Fruit fly (Drosophila melanogaster) whole organism, adult: ENCODE data around the gene fwe.

Source experiments
- CG11617 ChIP-seq: fragments of 200-800 bp; sonication (Bioruptor generic); optimal IDR thresholded peaks from 2 replicates; lab custom pipeline; 2017; ENCODE audit warnings: mild to moderate bottlenecking, missing biosample characterization, missing genetic modification reagents, missing genetic modification characterization
- CG12768 ChIP-seq: fragments of 200-800 bp; sonication (Bioruptor generic); optimal IDR thresholded peaks from 2 replicates; lab custom pipeline; 2017; ENCODE audit warnings: missing biosample characterization, missing genetic modification characterization, mild to moderate bottlenecking, moderate library complexity, missing genetic modification reagents
- CG14711 ChIP-seq: fragments of 200-800 bp; sonication (Bioruptor generic); optimal IDR thresholded peaks from 2 replicates; lab custom pipeline; 2018; ENCODE audit warnings: missing biosample characterization, mild to moderate bottlenecking, missing genetic modification characterization, moderate library complexity
- CG1620 ChIP-seq: fragments of 200-800 bp; sonication (Bioruptor generic); optimal IDR thresholded peaks from 2 replicates; lab custom pipeline; 2016; ENCODE audit warnings: missing biosample characterization, missing genetic modification characterization
- CG33017 ChIP-seq: fragments of 200-800 bp; sonication (Bioruptor generic); optimal IDR thresholded peaks from 2 replicates; lab custom pipeline; 2018; ENCODE audit warnings: missing biosample characterization, mild to moderate bottlenecking, missing genetic modification characterization, moderate library complexity
- CG5204 ChIP-seq: fragments of 200-800 bp; sonication (Bioruptor generic); optimal IDR thresholded peaks from 2 replicates; lab custom pipeline; 2016; ENCODE audit warnings: missing biosample characterization, missing genetic modification characterization
- CG7101 ChIP-seq: fragments of 200-800 bp; sonication (Bioruptor generic); optimal IDR thresholded peaks from 2 replicates; lab custom pipeline; 2018; ENCODE audit warnings: missing biosample characterization, mild to moderate bottlenecking, missing genetic modification characterization, moderate library complexity
- Crg-1 ChIP-seq: fragments of 200-800 bp; sonication (Bioruptor generic); optimal IDR thresholded peaks from 2 replicates; lab custom pipeline; 2016; ENCODE audit warnings: missing biosample characterization, missing genetic modification characterization
- Hr96 ChIP-seq: fragments of 200-800 bp; sonication (Bioruptor generic); optimal IDR thresholded peaks from 2 replicates; lab custom pipeline; 2016; ENCODE audit warnings: missing biosample characterization, missing genetic modification characterization
- Mnt ChIP-seq: fragments of 200-800 bp; sonication (Bioruptor generic); optimal IDR thresholded peaks from 2 replicates; lab custom pipeline; 2016; ENCODE audit warnings: missing biosample characterization, mild to moderate bottlenecking, missing genetic modification characterization
- bab1 ChIP-seq: fragments of 200-800 bp; sonication (Bioruptor generic); optimal IDR thresholded peaks from 3 replicates; lab custom pipeline; 2019; ENCODE audit warnings: missing biosample characterization, mild to moderate bottlenecking, missing genetic modification characterization, moderate library complexity
- cic ChIP-seq: fragments of 200-800 bp; sonication (Bioruptor generic); optimal IDR thresholded peaks from 2 replicates; lab custom pipeline; 2017; ENCODE audit warnings: missing biosample characterization, mild to moderate bottlenecking, missing genetic modification characterization, moderate library complexity
- cnc ChIP-seq, 2 experiments: fragments of >200 bp; optimal IDR thresholded peaks; 2 replicates each; lab custom pipeline; 2017
- ovo ChIP-seq: fragments of 200-800 bp; sonication (Bioruptor generic); optimal IDR thresholded peaks from 2 replicates; lab custom pipeline; 2016; ENCODE audit warnings: missing biosample characterization, missing genetic modification characterization
- pad ChIP-seq: fragments of 200-800 bp; sonication (Bioruptor generic); optimal IDR thresholded peaks from 3 replicates; lab custom pipeline; 2017; ENCODE audit warnings: missing biosample characterization, missing genetic modification characterization, mild to moderate bottlenecking, moderate library complexity, missing genetic modification reagents
- tj ChIP-seq: fragments of 200-800 bp; sonication (Bioruptor generic); optimal IDR thresholded peaks from 3 replicates; lab custom pipeline; 2017; ENCODE audit warnings: missing biosample characterization, mild to moderate bottlenecking, missing genetic modification characterization, moderate library complexity
- toe ChIP-seq: fragments of 200-800 bp; sonication (Bioruptor generic); optimal IDR thresholded peaks from 2 replicates; lab custom pipeline; 2016; ENCODE audit warnings: missing biosample characterization, missing genetic modification characterization

Gene fwe

dm6 chr3L:15768947-15769389 lies 47.2 kb downstream of the fwe start:
- TF ChIP-seq cic (GFP tag; lab: Kevin White, UChicago), result no peak
- TF ChIP-seq toe (GFP tag; lab: Kevin White, UChicago), result no peak
- TF ChIP-seq Hr96, result no peak
- no peak for TF ChIP-seq CG7101 (tag; lab: Kevin White, UChicago)
- TF ChIP-seq CG12768 (GFP tag; lab: Kevin White, UChicago), result no peak
- TF ChIP-seq cnc (optimal IDR thresholded peaks at IDR 0.05; lab: Kevin White, UChicago), result no peak

- TF ChIP-seq cic (GFP tag; lab: Kevin White, UChicago), result no peak
- no peak for TF ChIP-seq CG33017 (tag; lab: Kevin White, UChicago)
- TF ChIP-seq CG1620 (GFP tag; lab: Kevin White, UChicago), result no peak
- no peak for TF ChIP-seq CG12768 (GFP tag; lab: Kevin White, UChicago)
- TF ChIP-seq pad, result no peak
- no peak for TF ChIP-seq CG11617 (GFP tag; lab: Kevin White, UChicago)
- no peak for TF ChIP-seq Mnt
- TF ChIP-seq ovo (GFP tag; lab: Kevin White, UChicago), result no peak
- no peak for TF ChIP-seq cnc (optimal IDR thresholded peaks at IDR 0.05; lab: Kevin White, UChicago)
- no peak for TF ChIP-seq bab1 (GFP tag; lab: Kevin White, UChicago)
- TF ChIP-seq Crg-1 (GFP tag; lab: Kevin White, UChicago), result no peak
- TF ChIP-seq CG5204 (GFP tag; lab: Kevin White, UChicago), result no peak
- TF ChIP-seq toe (GFP tag; lab: Kevin White, UChicago), result no peak
These were observed 53.0 kb downstream of the fwe start for dm6 chr3L:15763190-15763576.

- TF ChIP-seq bab1 (GFP tag; lab: Kevin White, UChicago) (no peak), CG1620 (GFP tag; lab: Kevin White, UChicago) (no peak), tj (GFP tag; lab: Kevin White, UChicago) (no peak), Mnt (no peak), CG5204 (GFP tag; lab: Kevin White, UChicago) (no peak)
These were observed 53.6 kb downstream of the fwe start for dm6 chr3L:15762449-15763189.

- no peak for TF ChIP-seq tj (GFP tag; lab: Kevin White, UChicago)
- no peak for TF ChIP-seq bab1 (GFP tag; lab: Kevin White, UChicago)
- TF ChIP-seq CG11617 (GFP tag; lab: Kevin White, UChicago), result no peak
- TF ChIP-seq CG12768 (GFP tag; lab: Kevin White, UChicago), result no peak
- TF ChIP-seq Mnt, result no peak
- no peak for TF ChIP-seq CG14711
- TF ChIP-seq pad, result no peak
- TF ChIP-seq toe (GFP tag; lab: Kevin White, UChicago), result no peak
- TF ChIP-seq Hr96, result no peak
- no peak for TF ChIP-seq cic (GFP tag; lab: Kevin White, UChicago)
These were observed 54.3 kb downstream of the fwe start for dm6 chr3L:15761918-15762317.

dm6 chr3L:15760467-15760866 lies 55.7 kb downstream of the fwe start:
- TF ChIP-seq pad (no peak), Crg-1 (GFP tag; lab: Kevin White, UChicago) (no peak), tj (GFP tag; lab: Kevin White, UChicago) (no peak), toe (GFP tag; lab: Kevin White, UChicago) (no peak), Hr96 (no peak), Mnt (no peak)
